Fruit fly (Drosophila melanogaster) whole organism, embryonic: ENCODE results near the gene Stat92E.

ENCODE experiments used
- ATbp ChIP-seq: fragments of 200-800 bp; sonication (Bioruptor generic); optimal IDR thresholded peaks from 2 replicates; lab custom pipeline; 2017; ENCODE audit warnings: missing biosample characterization, mild to moderate bottlenecking, missing genetic modification characterization, missing genetic modification reagents
- Awh ChIP-seq: fragments of 200-800 bp; sonication (Bioruptor generic); IDR thresholded peaks from 2 replicates; pipeline ENCODE4, ENCODE4 v1.3.6; 2022; ENCODE audit warnings: missing biosample characterization, missing genetic modification characterization
- Bgb ChIP-seq: fragments of 200-800 bp; sonication (Bioruptor generic); IDR thresholded peaks from 2 replicates; pipeline ENCODE4 v1.3.6; 2022; ENCODE audit warnings: missing biosample characterization, missing genetic modification characterization; ENCODE audit not compliant: partially characterized antibody
- CG10321 ChIP-seq: fragments of 200-800 bp; sonication (Bioruptor generic); IDR thresholded peaks from 2 replicates; pipeline ENCODE4 v1.3.6; 2022; ENCODE audit warnings: missing biosample characterization, missing genetic modification characterization
- CG10462 ChIP-seq: fragments of 200-800 bp; sonication (Bioruptor generic); optimal IDR thresholded peaks from 2 replicates; lab custom pipeline; 2016; ENCODE audit warnings: missing biosample characterization, missing genetic modification characterization
- CG10979 ChIP-seq: fragments of 200-800 bp; sonication (Bioruptor generic); optimal IDR thresholded peaks from 2 replicates; lab custom pipeline; 2018; ENCODE audit warnings: missing biosample characterization, mild to moderate bottlenecking, missing genetic modification characterization, moderate library complexity
- CG11560 ChIP-seq: fragments of 200-800 bp; sonication (Bioruptor generic); IDR thresholded peaks from 3 replicates; pipeline ENCODE4 v1.3.6; 2022; ENCODE audit warnings: missing biosample characterization, missing genetic modification characterization
- CG12071 ChIP-seq: fragments of 200-800 bp; sonication (Bioruptor generic); optimal IDR thresholded peaks from 3 replicates; lab custom pipeline; 2018; ENCODE audit warnings: missing biosample characterization, mild to moderate bottlenecking, missing genetic modification characterization
- CG1233 ChIP-seq: fragments of 200-800 bp; sonication (Bioruptor generic); optimal IDR thresholded peaks from 4 replicates; lab custom pipeline; 2018; ENCODE audit warnings: missing biosample characterization, mild to moderate bottlenecking, missing genetic modification characterization
- CG1529 ChIP-seq: fragments of 200-800 bp; sonication (Bioruptor generic); optimal IDR thresholded peaks from 3 replicates; lab custom pipeline; 2018; ENCODE audit warnings: missing biosample characterization, missing genetic modification characterization
- CG18764 ChIP-seq: fragments of 200-800 bp; sonication (Bioruptor generic); optimal IDR thresholded peaks from 3 replicates; lab custom pipeline; 2016; ENCODE audit warnings: missing biosample characterization, missing genetic modification characterization
- CG2116 ChIP-seq: fragments of 200-800 bp; sonication (Bioruptor generic); optimal IDR thresholded peaks from 3 replicates; lab custom pipeline; 2018; ENCODE audit warnings: missing biosample characterization, mild to moderate bottlenecking, missing genetic modification characterization
- CG2678 ChIP-seq: fragments of 200-800 bp; sonication (Bioruptor generic); optimal IDR thresholded peaks from 3 replicates; lab custom pipeline; 2019; ENCODE audit warnings: missing biosample characterization, mild to moderate bottlenecking, missing genetic modification characterization, moderate library complexity
- CG2712 ChIP-seq: fragments of 200-800 bp; optimal IDR thresholded peaks from 3 replicates; lab custom pipeline; 2019; ENCODE audit warnings: missing biosample characterization, mild to moderate bottlenecking, missing genetic modification characterization, moderate library complexity
- CG3281 ChIP-seq: fragments of 200-800 bp; sonication (Bioruptor generic); optimal IDR thresholded peaks from 3 replicates; lab custom pipeline; 2017; ENCODE audit warnings: missing biosample characterization, mild to moderate bottlenecking, missing genetic modification characterization
- CG34224 ChIP-seq: fragments of 200-800 bp; sonication (Bioruptor generic); IDR thresholded peaks from 3 replicates; pipeline ENCODE4 v1.3.6; 2022; ENCODE audit warnings: missing biosample characterization, missing genetic modification characterization; ENCODE audit not compliant: partially characterized antibody
- CG4404 ChIP-seq: fragments of 200-800 bp; sonication (Bioruptor generic); IDR thresholded peaks from 2 replicates; pipeline ENCODE4 v1.3.6; 2022; ENCODE audit warnings: missing biosample characterization, missing genetic modification characterization
- CG4854 ChIP-seq: fragments of 200-800 bp; sonication (Bioruptor generic); optimal IDR thresholded peaks from 2 replicates; lab custom pipeline; 2016; ENCODE audit warnings: missing biosample characterization, missing genetic modification characterization, inconsistent platforms
- CG6813 ChIP-seq: fragments of 200-800 bp; sonication (Bioruptor generic); optimal IDR thresholded peaks from 2 replicates; lab custom pipeline; 2017; ENCODE audit warnings: missing biosample characterization, missing genetic modification characterization, mild to moderate bottlenecking, moderate library complexity, missing genetic modification reagents
- Chrac-16 ChIP-seq: fragments of 200-800 bp; sonication (Bioruptor generic); optimal IDR thresholded peaks from 3 replicates; lab custom pipeline; 2016; ENCODE audit warnings: missing biosample characterization, missing genetic modification characterization
- Dad ChIP-seq: fragments of 200-800 bp; sonication (Bioruptor generic); optimal IDR thresholded peaks from 3 replicates; lab custom pipeline; 2016; ENCODE audit warnings: missing biosample characterization, missing genetic modification characterization
- Dfd ChIP-seq, 2 experiments: fragments of >200 bp; optimal IDR thresholded peaks; 2 replicates each; lab custom pipeline; 2017; ENCODE audit warnings: missing biosample characterization in 2 of 2, missing genetic modification characterization in 2 of 2
- Dp ChIP-seq: fragments of 200-800 bp; sonication (Bioruptor generic); optimal IDR thresholded peaks from 2 replicates; lab custom pipeline; 2018; ENCODE audit warnings: missing biosample characterization, mild to moderate bottlenecking, missing genetic modification characterization, moderate library complexity
- Eip74EF ChIP-seq, 2 experiments: fragments of 200-800 bp in 1 of 2; fragments of >200 bp in 1 of 2; sonication (Bioruptor generic) in 1 of 2; optimal IDR thresholded peaks; 2 replicates each; lab custom pipeline; 2017 to 2019; ENCODE audit warnings: missing biosample characterization in 2 of 2, missing genetic modification characterization in 2 of 2, mild to moderate bottlenecking in 1 of 2, moderate library complexity in 1 of 2
- Ets97D ChIP-seq: fragments of 200-800 bp; sonication (Bioruptor generic); optimal IDR thresholded peaks from 3 replicates; lab custom pipeline; 2016; ENCODE audit warnings: missing biosample characterization, missing genetic modification characterization
- HLH3B ChIP-seq: fragments of 200-800 bp; sonication (Bioruptor generic); IDR thresholded peaks from 2 replicates; pipeline ENCODE4 v1.3.6; 2022; ENCODE audit warnings: missing biosample characterization, missing genetic modification characterization
- HLH4C ChIP-seq: fragments of 200-800 bp; sonication (Bioruptor generic); IDR thresholded peaks from 3 replicates; pipeline ENCODE4 v1.3.6; 2022; ENCODE audit warnings: missing biosample characterization, missing genetic modification characterization; ENCODE audit not compliant: partially characterized antibody
- Hr51 ChIP-seq, 2 experiments: fragments of 200-800 bp; sonication (Bioruptor generic); optimal IDR thresholded peaks; 2 replicates in 1 of 2; 3 replicates in 1 of 2; lab custom pipeline; 2016 to 2018; ENCODE audit warnings: missing biosample characterization in 2 of 2, missing genetic modification characterization in 2 of 2, mild to moderate bottlenecking in 1 of 2, moderate library complexity in 1 of 2
- Nf-YC ChIP-seq: fragments of 200-800 bp; optimal IDR thresholded peaks from 3 replicates; lab custom pipeline; 2019; ENCODE audit warnings: missing biosample characterization, mild to moderate bottlenecking, missing genetic modification characterization, moderate library complexity
- Ptx1 ChIP-seq: fragments of 200-800 bp; sonication (Bioruptor generic); IDR thresholded peaks from 2 replicates; pipeline ENCODE4 v1.3.6; 2022; ENCODE audit warnings: missing biosample characterization, missing genetic modification characterization
- Rfx ChIP-seq: fragments of 200-800 bp; sonication (Bioruptor generic); IDR thresholded peaks from 2 replicates; pipeline ENCODE4 v1.3.6; 2022; ENCODE audit warnings: missing biosample characterization, missing genetic modification characterization
- bcd ChIP-seq: fragments of 200-800 bp; sonication (Bioruptor generic); optimal IDR thresholded peaks from 2 replicates; lab custom pipeline; 2017; ENCODE audit warnings: missing biosample characterization, mild to moderate bottlenecking, missing genetic modification characterization
- btn ChIP-seq: fragments of 200-800 bp; sonication (Bioruptor generic); optimal IDR thresholded peaks from 2 replicates; lab custom pipeline; 2016; ENCODE audit warnings: missing biosample characterization, missing genetic modification characterization
- chinmo ChIP-seq: fragments of 200-800 bp; sonication (Bioruptor generic); IDR thresholded peaks from 4 replicates; pipeline ENCODE4 v1.3.6; 2022; ENCODE audit warnings: missing biosample characterization, missing genetic modification characterization; ENCODE audit not compliant: partially characterized antibody
- eve ChIP-seq, 2 experiments: fragments of >200 bp; optimal IDR thresholded peaks; 2 replicates each; lab custom pipeline; 2017; ENCODE audit warnings: missing biosample characterization in 2 of 2, missing genetic modification characterization in 2 of 2
- gsb ChIP-seq: fragments of 200-800 bp; sonication (Bioruptor generic); IDR thresholded peaks from 2 replicates; pipeline ENCODE4 v1.3.6; 2022; ENCODE audit warnings: missing biosample characterization, missing genetic modification characterization
- jing ChIP-seq: fragments of 200-800 bp; sonication (Bioruptor generic); optimal IDR thresholded peaks from 2 replicates; lab custom pipeline; 2018; ENCODE audit warnings: missing biosample characterization, mild to moderate bottlenecking, missing genetic modification characterization
- nom ChIP-seq: fragments of 200-800 bp; sonication (Bioruptor generic); optimal IDR thresholded peaks from 2 replicates; lab custom pipeline; 2017; ENCODE audit warnings: missing biosample characterization, missing genetic modification characterization, mild to moderate bottlenecking, moderate library complexity, missing genetic modification reagents
- phol ChIP-seq: fragments of 200-800 bp; sonication (Bioruptor generic); optimal IDR thresholded peaks from 3 replicates; lab custom pipeline; 2018; ENCODE audit warnings: missing biosample characterization, mild to moderate bottlenecking, missing genetic modification characterization, moderate library complexity
- run ChIP-seq: fragments of 200-800 bp; sonication (Bioruptor generic); optimal IDR thresholded peaks from 3 replicates; lab custom pipeline; 2018; ENCODE audit warnings: missing biosample characterization, mild to moderate bottlenecking, missing genetic modification characterization
- sc ChIP-seq, 3 experiments: fragments of >200 bp in 2 of 3; fragments of 200-800 bp in 1 of 3; sonication (Bioruptor generic) in 1 of 3; optimal IDR thresholded peaks; 2 replicates in 2 of 3; 3 replicates in 1 of 3; lab custom pipeline; 2017; ENCODE audit warnings: mild to moderate bottlenecking in 1 of 3, missing biosample characterization in 1 of 3, missing genetic modification characterization in 1 of 3, missing genetic modification reagents in 1 of 3
- sens-2 ChIP-seq: fragments of 200-800 bp; sonication (Bioruptor generic); IDR thresholded peaks from 2 replicates; pipeline ENCODE4 v1.3.6; 2022; ENCODE audit warnings: missing biosample characterization, missing genetic modification characterization
- slou ChIP-seq: fragments of 200-800 bp; sonication (Bioruptor generic); optimal IDR thresholded peaks from 3 replicates; lab custom pipeline; 2016; ENCODE audit warnings: missing biosample characterization, missing genetic modification characterization
- slp2 ChIP-seq: fragments of 200-800 bp; sonication (Bioruptor generic); optimal IDR thresholded peaks from 2 replicates; lab custom pipeline; 2016; ENCODE audit warnings: missing biosample characterization, missing genetic modification characterization
- sr ChIP-seq: fragments of 200-800 bp; sonication (Bioruptor generic); IDR thresholded peaks from 3 replicates; pipeline ENCODE4 v1.3.6; 2022; ENCODE audit warnings: missing biosample characterization, missing genetic modification characterization
- stwl ChIP-seq: fragments of 200-800 bp; sonication (Bioruptor generic); optimal IDR thresholded peaks from 3 replicates; lab custom pipeline; 2018; ENCODE audit warnings: missing biosample characterization, mild to moderate bottlenecking, missing genetic modification characterization, moderate library complexity
- twi ChIP-seq: fragments of 200-800 bp; optimal IDR thresholded peaks from 2 replicates; lab custom pipeline; 2019; ENCODE audit warnings: missing biosample characterization, mild to moderate bottlenecking, missing genetic modification characterization, moderate library complexity
- wor ChIP-seq: fragments of 200-800 bp; sonication (Bioruptor generic); IDR thresholded peaks from 2 replicates; pipeline ENCODE4 v1.3.6; 2022; ENCODE audit warnings: missing biosample characterization, missing genetic modification characterization

Gene Stat92E

DNA sequence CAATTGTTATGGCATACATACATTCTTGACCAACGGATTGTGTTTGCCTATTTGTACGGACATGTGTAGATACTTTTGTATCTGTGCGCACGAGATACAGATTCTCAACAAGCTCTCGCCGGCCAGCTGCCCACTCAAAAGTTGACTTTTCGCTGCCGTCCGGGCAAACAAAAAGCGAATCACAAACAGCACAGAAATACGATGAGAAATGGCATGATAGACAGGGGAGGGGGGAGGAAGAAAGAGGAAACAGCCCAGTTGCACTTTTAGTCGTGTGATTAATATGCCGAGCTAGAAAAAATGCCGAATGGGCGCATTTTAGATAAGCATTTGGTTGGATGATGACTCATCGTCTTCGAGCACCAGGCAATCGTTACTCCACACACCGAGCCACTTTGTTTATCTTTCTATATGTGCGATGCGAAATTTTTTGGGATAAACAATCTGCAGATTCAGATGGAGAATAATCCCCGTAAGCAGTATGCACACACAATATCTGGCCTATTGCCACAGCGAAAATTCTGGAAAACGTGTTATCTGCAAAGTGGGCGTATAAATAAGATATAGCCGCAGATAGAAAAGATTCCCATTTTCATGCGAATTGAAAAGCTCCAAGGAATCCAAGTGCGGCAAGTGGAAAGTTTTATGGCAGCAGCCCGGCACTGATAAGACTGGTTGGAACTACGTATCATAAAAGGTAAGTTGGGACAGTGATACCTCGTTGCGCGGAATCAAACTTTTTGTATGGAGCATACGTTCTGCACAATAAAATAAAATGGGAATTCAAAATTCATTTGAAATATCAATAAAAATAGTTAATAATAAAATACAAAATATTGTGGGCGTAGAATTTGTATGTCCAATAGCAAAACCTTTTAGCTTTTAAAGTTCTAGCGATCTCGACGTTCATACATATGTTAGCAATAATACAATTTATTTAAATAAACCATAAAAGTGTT, 5.2 kb downstream of the Stat92E start (continued):
- TF ChIP-seq slou (GFP tag; lab: Kevin White, UChicago), result no peak
- TF ChIP-seq CG3281, result peak; percentile 15
- TF ChIP-seq Nf-YC (tag; lab: Kevin White, UChicago), result no peak
- no peak for TF ChIP-seq CG6813
- no peak for TF ChIP-seq CG10321 (GFP tag; lab: Robert Waterston, UW)
- TF ChIP-seq CG1233 (GFP tag; lab: Kevin White, UChicago), result no peak
- TF ChIP-seq CG34224 (GFP tag; lab: Robert Waterston, UW), result no peak
- TF ChIP-seq Awh (GFP tag; lab: Robert Waterston, UW), result no peak
- TF ChIP-seq Dfd (GFP tag; optimal IDR thresholded peaks at IDR 0.05; lab: Kevin White, UChicago), result no peak
- no peak for TF ChIP-seq CG2116 (GFP tag; lab: Kevin White, UChicago)
- TF ChIP-seq wor (GFP tag; lab: Robert Waterston, UW), result no peak
- TF ChIP-seq twi (tag; lab: Kevin White, UChicago), result no peak
- no peak for TF ChIP-seq Hr51 (GFP tag; optimal IDR thresholded peaks at IDR 0.05; lab: Kevin White, UChicago)
- no peak for TF ChIP-seq HLH3B
- TF ChIP-seq Dad (GFP tag; lab: Kevin White, UChicago), result no peak
- TF ChIP-seq sens-2 (GFP tag; lab: Robert Waterston, UW), result no peak
- no peak for TF ChIP-seq sc (optimal IDR thresholded peaks at IDR 0.05; lab: Kevin White, UChicago)
- TF ChIP-seq sc (GFP tag; optimal IDR thresholded peaks at IDR 0.05; lab: Kevin White, UChicago), result no peak
- no peak for TF ChIP-seq run (tag; lab: Kevin White, UChicago)
- TF ChIP-seq CG18764, result no peak
- peak; percentile 4 for TF ChIP-seq CG2678
- TF ChIP-seq btn (GFP tag; lab: Kevin White, UChicago), result no peak
- TF ChIP-seq sr, result peak; percentile 78; the same call in 2 of the 3 replicates
- no peak for TF ChIP-seq Ets97D (GFP tag; lab: Kevin White, UChicago)
- no peak for TF ChIP-seq jing (GFP tag; lab: Kevin White, UChicago)
- TF ChIP-seq Ptx1 (GFP tag; lab: Robert Waterston, UW), result no peak
- TF ChIP-seq eve (GFP tag; optimal IDR thresholded peaks at IDR 0.05; lab: Kevin White, UChicago), result peak in 1 of 2 experiments; percentile 27
- 0 out of 4 replicates have a peak, but pooled peaks have one; percentile 74 for TF ChIP-seq chinmo (GFP tag; lab: Robert Waterston, UW)
- no peak for TF ChIP-seq CG10979 (tag; lab: Kevin White, UChicago)
- no peak for TF ChIP-seq stwl
- TF ChIP-seq gsb, result no peak
- no peak for TF ChIP-seq CG11560
- TF ChIP-seq phol (tag; lab: Kevin White, UChicago), result no peak
- TF ChIP-seq Eip74EF (GFP tag; optimal IDR thresholded peaks at IDR 0.05; lab: Kevin White, UChicago), result no peak
- TF ChIP-seq Rfx, result no peak
- no peak for TF ChIP-seq CG4404 (GFP tag; lab: Robert Waterston, UW)
- no peak for TF ChIP-seq CG2712 (tag; lab: Kevin White, UChicago)
- TF ChIP-seq slp2 (GFP tag; lab: Kevin White, UChicago), result no peak
- no peak for TF ChIP-seq Bgb (GFP tag; lab: Robert Waterston, UW)
- TF ChIP-seq CG4854 (GFP tag; lab: Kevin White, UChicago), result no peak
- TF ChIP-seq CG10462 (GFP tag; lab: Kevin White, UChicago), result no peak
- TF ChIP-seq nom, result no peak
- no peak for TF ChIP-seq bcd
- TF ChIP-seq ATbp (GFP tag; lab: Kevin White, UChicago), result peak; percentile 4
- TF ChIP-seq Dp (GFP tag; lab: Kevin White, UChicago), result no peak
- no peak for TF ChIP-seq CG12071 (GFP tag; lab: Kevin White, UChicago)
- TF ChIP-seq HLH4C (GFP tag; lab: Robert Waterston, UW), result no peak
- TF ChIP-seq CG1529 (GFP tag; lab: Kevin White, UChicago), result no peak
- TF ChIP-seq Chrac-16, result no peak
